Fruit fly (Drosophila melanogaster): ENCODE results near the gene capt.

capt gene

dm6 chr2L:1127434-1128089 lies 30.5 kb downstream of the capt start:
- TF ChIP-seq Med (GFP tag) (peak; percentile 47), lab (GFP tag; optimal IDR thresholded peaks at IDR 0.05) (peak; percentile 76), dysf (GFP tag; IDR thresholded peaks at IDR 0.05) (0 out of 3 replicates have a peak, but pooled peaks have one; percentile 16), CG18599 (GFP tag; optimal IDR thresholded peaks at IDR 0.05) (peak; percentile 12), sug (tag; optimal IDR thresholded peaks at IDR 0.05) (peak; percentile 97), Sin3A (optimal IDR thresholded peaks at IDR 0.05) (no peak), CG12155 (GFP tag; optimal IDR thresholded peaks at IDR 0.05) (no peak), grn (GFP tag; optimal IDR thresholded peaks at IDR 0.05) (peak; percentile 60), zf30C (GFP tag; optimal IDR thresholded peaks at IDR 0.05) (no peak), cwo (GFP tag; optimal IDR thresholded peaks at IDR 0.05) (peak; percentile 99), CG7987 (GFP tag; optimal IDR thresholded peaks at IDR 0.05) (peak; percentile 67), CG10274 (GFP tag; optimal IDR thresholded peaks at IDR 0.05) (peak; percentile 45), exex (tag; optimal IDR thresholded peaks at IDR 0.05) (peak; percentile 82), CG12744 (GFP tag; optimal IDR thresholded peaks at IDR 0.05) (no peak), gro (GFP tag; optimal IDR thresholded peaks at IDR 0.05) (no peak)

dm6 chr2L:1126527-1126926 lies 31.5 kb downstream of the capt start:
- no peak for TF ChIP-seq CG33213 (GFP tag; optimal IDR thresholded peaks at IDR 0.05)
- TF ChIP-seq hb (GFP tag; IDR thresholded peaks at IDR 0.05; ENCODE audit: partially characterized antibody) = no peak
- TF ChIP-seq Sox100B (GFP tag; optimal IDR thresholded peaks at IDR 0.05) = no peak
- no peak for TF ChIP-seq CHES-1-like (GFP tag; optimal IDR thresholded peaks at IDR 0.05)
- no peak for TF ChIP-seq Nf-YB (GFP tag; optimal IDR thresholded peaks at IDR 0.05)
- TF ChIP-seq Antp (GFP tag; optimal IDR thresholded peaks at IDR 0.05) = no peak
- TF ChIP-seq Pdp1 (GFP tag; optimal IDR thresholded peaks at IDR 0.05) = peak in 1 of 2 experiments; percentile 75
- no peak for TF ChIP-seq emc (GFP tag; optimal IDR thresholded peaks at IDR 0.05)
- TF ChIP-seq Sin3A (optimal IDR thresholded peaks at IDR 0.05) = no peak
- TF ChIP-seq phol (tag; optimal IDR thresholded peaks at IDR 0.05) = no peak
- TF ChIP-seq kah (GFP tag; optimal IDR thresholded peaks at IDR 0.05) = no peak
- no peak for TF ChIP-seq sc (optimal IDR thresholded peaks at IDR 0.05)
- no peak for TF ChIP-seq sc (GFP tag; optimal IDR thresholded peaks at IDR 0.05)
- no peak for TF ChIP-seq pzg (GFP tag; optimal IDR thresholded peaks at IDR 0.05)
- no peak for TF ChIP-seq Rfx (GFP tag; IDR thresholded peaks at IDR 0.05)
- peak; percentile 12 for TF ChIP-seq sd (tag; optimal IDR thresholded peaks at IDR 0.05)
- no peak for TF ChIP-seq Ptx1 (GFP tag; IDR thresholded peaks at IDR 0.05)
- peak; percentile 26 for TF ChIP-seq grn (GFP tag; optimal IDR thresholded peaks at IDR 0.05)

dm6 chr2L:1125437-1125836 lies 32.6 kb downstream of the capt start:
- TF ChIP-seq CG8290 (GFP tag; optimal IDR thresholded peaks at IDR 0.05) (no peak), CG8290 (tag; optimal IDR thresholded peaks at IDR 0.05) (peak in 1 of 2 experiments; percentile 61), CG1647 (GFP tag; optimal IDR thresholded peaks at IDR 0.05) (no peak), schlank (tag; optimal IDR thresholded peaks at IDR 0.05) (peak; percentile 26), CG2678 (tag; optimal IDR thresholded peaks at IDR 0.05) (peak; percentile 19), ATbp (GFP tag; optimal IDR thresholded peaks at IDR 0.05) (peak; percentile 20), CG13894 (tag; optimal IDR thresholded peaks at IDR 0.05) (peak; percentile 67), CG4328 (GFP tag; optimal IDR thresholded peaks at IDR 0.05) (no peak), sr (GFP tag; IDR thresholded peaks at IDR 0.05) (no peak), Deaf1 (tag; optimal IDR thresholded peaks at IDR 0.05) (no peak), Hr78 (GFP tag; optimal IDR thresholded peaks at IDR 0.05) (peak in 1 of 2 experiments; percentile 6), CG12769 (tag; optimal IDR thresholded peaks at IDR 0.05) (peak; percentile 55), Med (GFP tag) (peak; percentile 73), CrebB (tag; optimal IDR thresholded peaks at IDR 0.05) (peak; percentile 43), HmgZ (tag; optimal IDR thresholded peaks at IDR 0.05) (no peak), Rfx (GFP tag; IDR thresholded peaks at IDR 0.05) (0 out of 2 replicates have a peak, but pooled peaks have one; percentile 26), CG30020 (tag; optimal IDR thresholded peaks at IDR 0.05) (no peak), sens (GFP tag) (no peak), cwo (GFP tag; optimal IDR thresholded peaks at IDR 0.05) (peak; percentile 63), CG31388 (GFP tag; optimal IDR thresholded peaks at IDR 0.05) (no peak), grn (GFP tag; optimal IDR thresholded peaks at IDR 0.05) (peak; percentile 18)
